Fruit fly (Drosophila melanogaster): Measurements from ENCODE around the gene CG7768.

The CG7768 gene

dm6 chr3L:14172174-14172940 lies 45.6 kb upstream of the CG7768 start (continued):
- TF ChIP-seq chn (GFP tag; optimal IDR thresholded peaks at IDR 0.05) (no peak), disco-r (GFP tag; optimal IDR thresholded peaks at IDR 0.05) (no peak), Nf-YB (GFP tag; optimal IDR thresholded peaks at IDR 0.05) (peak; percentile 76), CG11093 (GFP tag; IDR thresholded peaks at IDR 0.05) (no peak), lola (GFP tag; optimal IDR thresholded peaks at IDR 0.05) (peak in 1 of 3 experiments; percentile 78), pzg (GFP tag; optimal IDR thresholded peaks at IDR 0.05) (no peak), CG1024 (GFP tag; IDR thresholded peaks at IDR 0.05) (no peak), run (tag; optimal IDR thresholded peaks at IDR 0.05) (peak; percentile 6), CG9727 (GFP tag; optimal IDR thresholded peaks at IDR 0.05) (peak; percentile 49), CG31224 (GFP tag; IDR thresholded peaks at IDR 0.05) (no peak), CG31365 (tag; optimal IDR thresholded peaks at IDR 0.05) (no peak), CG10565 (GFP tag; optimal IDR thresholded peaks at IDR 0.05) (no peak), CG8089 (GFP tag; optimal IDR thresholded peaks at IDR 0.05) (no peak), btn (GFP tag; optimal IDR thresholded peaks at IDR 0.05) (no peak), CG12769 (tag; optimal IDR thresholded peaks at IDR 0.05) (no peak), CG5180 (GFP tag; optimal IDR thresholded peaks at IDR 0.05) (peak; percentile 22), CG2129 (GFP tag; IDR thresholded peaks at IDR 0.05; ENCODE audit: partially characterized antibody) (no peak), CG17802 (tag; optimal IDR thresholded peaks at IDR 0.05) (no peak), CG7372 (GFP tag; IDR thresholded peaks at IDR 0.05) (peak; percentile 69; the same call in 1 of the 2 replicates), br (optimal IDR thresholded peaks at IDR 0.05) (no peak), bowl (GFP tag; IDR thresholded peaks at IDR 0.05) (no peak), tin (GFP tag; optimal IDR thresholded peaks at IDR 0.05) (no peak), cg (GFP tag; optimal IDR thresholded peaks at IDR 0.05) (no peak), CG15269 (tag; optimal IDR thresholded peaks at IDR 0.05) (peak; percentile 31), nom (GFP tag; optimal IDR thresholded peaks at IDR 0.05) (no peak), nmo (GFP tag; optimal IDR thresholded peaks at IDR 0.05) (peak; percentile 64), HLH4C (GFP tag; IDR thresholded peaks at IDR 0.05; ENCODE audit: partially characterized antibody) (no peak), CG32772 (GFP tag; IDR thresholded peaks at IDR 0.05) (no peak), nerfin-2 (GFP tag; IDR thresholded peaks at IDR 0.05; ENCODE audit: partially characterized antibody) (no peak), CG4820 (GFP tag; optimal IDR thresholded peaks at IDR 0.05) (peak; percentile 35), CG12659 (GFP tag; optimal IDR thresholded peaks at IDR 0.05) (peak; percentile 66), C15 (GFP tag; IDR thresholded peaks at IDR 0.05) (no peak), Gsc (GFP tag; IDR thresholded peaks at IDR 0.05) (no peak), jumu (GFP tag; optimal IDR thresholded peaks at IDR 0.05) (no peak), sens (GFP tag) (peak; percentile 93), fru (optimal IDR thresholded peaks at IDR 0.05) (no peak), CG12942 (GFP tag; optimal IDR thresholded peaks at IDR 0.05) (no peak), chm (GFP tag; IDR thresholded peaks at IDR 0.05) (peak; percentile 45; the same call in 1 of the 2 replicates), Sox100B (GFP tag; optimal IDR thresholded peaks at IDR 0.05) (peak; percentile 68), Deaf1 (tag; optimal IDR thresholded peaks at IDR 0.05) (peak; percentile 10), ERR (GFP tag; optimal IDR thresholded peaks at IDR 0.05) (no peak), Elba2 (GFP tag; optimal IDR thresholded peaks at IDR 0.05) (no peak), H2.0 (GFP tag; IDR thresholded peaks at IDR 0.05) (no peak), esg (GFP tag; conservative IDR thresholded peaks at IDR 0.05) (no peak), Taf1 (GFP tag; IDR thresholded peaks at IDR 0.05) (no peak), sisA (GFP tag; IDR thresholded peaks at IDR 0.05) (no peak), bab2 (GFP tag; optimal IDR thresholded peaks at IDR 0.05) (no peak), Nf-YC (tag; optimal IDR thresholded peaks at IDR 0.05) (peak; percentile 61), tap (tag; optimal IDR thresholded peaks at IDR 0.05) (peak; percentile 3), croc (GFP tag; conservative IDR thresholded peaks at IDR 0.05) (no peak), tup (GFP tag; optimal IDR thresholded peaks at IDR 0.05) (no peak)

Measured in whole organism, embryonic.